Fruit fly (Drosophila melanogaster) S2 (cell line): Measurements from ENCODE around the gene CG3546.

ENCODE experiments used
- CG8478 ChIP-seq: fragments of >200 bp; optimal IDR thresholded peaks from 2 replicates; lab custom pipeline; 2018
- CTCF ChIP-seq, 2 experiments: fragments of >200 bp; optimal IDR thresholded peaks; 2 replicates each; lab custom pipeline; 2018

dm6 chrX:4581769-4582168 is 23.9 kb downstream of the CG3546 start:
- TF ChIP-seq CTCF (optimal IDR thresholded peaks at IDR 0.05; lab: Kevin White, UChicago) (no peak), CG8478 (lab: Kevin White, UChicago) (no peak)
